Worm (Caenorhabditis elegans): ENCODE data around the gene T22C8.3.

DNA sequence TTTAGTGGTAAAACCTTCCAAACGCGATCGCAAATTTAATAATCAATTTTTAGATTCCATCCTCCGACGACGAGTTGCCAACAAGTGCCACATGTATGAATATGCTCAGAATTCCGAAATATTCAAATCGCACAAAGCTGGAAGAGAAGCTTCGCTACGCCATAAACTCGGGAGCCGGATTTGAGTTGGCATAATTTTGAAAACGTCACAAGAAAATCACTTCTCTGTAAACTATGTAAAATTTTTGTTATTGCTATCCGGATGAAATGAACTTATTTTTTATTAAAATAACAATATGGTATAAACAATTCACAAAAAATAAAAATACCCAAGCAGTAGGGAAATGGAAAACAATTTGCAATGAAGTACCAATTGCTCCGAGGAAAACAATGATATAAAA lies 47.1 kb upstream of the T22C8.3 start:
- TF ChIP-seq pha-4 (tag; optimal IDR thresholded peaks at IDR 0.05) (no peak), snpc-4 (tag; optimal IDR thresholded peaks at IDR 0.05) (no peak), M03D4.4 (tag; optimal IDR thresholded peaks at IDR 0.05) (no peak), ceh-43 (GFP tag; optimal IDR thresholded peaks at IDR 0.05) (no peak), sptf-1 (tag; optimal IDR thresholded peaks at IDR 0.05) (no peak)

Data from whole organism, mixed stage, embryonic.